Worm (Caenorhabditis elegans) whole organism, L4 larva: Measurements from ENCODE around the gene nlp-13.

ENCODE experiments used
- D1046.2 ChIP-seq: fragments of 200-800 bp; sonication (Bioruptor generic); IDR thresholded peaks from 2 replicates; pipeline ENCODE4 v1.3.6; 2022; ENCODE audit warnings: missing genetic modification characterization, missing compliant biosample characterization
- F10B5.3 ChIP-seq: sonication (generic microtip); optimal IDR thresholded peaks from 2 replicates; lab custom pipeline; 2016; ENCODE audit warnings: mild to moderate bottlenecking, missing genetic modification characterization, missing compliant biosample characterization
- F37D6.2 ChIP-seq: sonication (generic microtip); optimal IDR thresholded peaks from 2 replicates; lab custom pipeline; 2016; ENCODE audit warnings: mild to moderate bottlenecking, missing genetic modification characterization, missing compliant biosample characterization
- F49E8.2 ChIP-seq: sonication (generic microtip); optimal IDR thresholded peaks from 2 replicates; lab custom pipeline; 2016; ENCODE audit warnings: missing compliant biosample characterization, mild to moderate bottlenecking, missing genetic modification characterization, borderline replicate concordance
- R02D3.7 ChIP-seq: fragments of 150-350 bp; sonication (generic microtip); optimal IDR thresholded peaks from 3 replicates; lab custom pipeline; 2014; ENCODE audit warnings: missing biosample characterization, missing genetic modification characterization
- T26A8.4 ChIP-seq: fragments of 200-800 bp; sonication (Bioruptor generic); IDR thresholded peaks from 2 replicates; pipeline ENCODE4 v1.3.6; 2022; ENCODE audit warnings: missing genetic modification characterization, missing compliant biosample characterization
- Y75B8A.6 ChIP-seq: fragments of 200-800 bp; sonication (Bioruptor generic); IDR thresholded peaks from 2 replicates; pipeline ENCODE4 v1.3.6; 2022; ENCODE audit warnings: missing genetic modification reagents, missing genetic modification characterization, missing compliant biosample characterization
- aha-1 ChIP-seq: fragments of 150-350 bp; peaks from one replicate; lab custom pipeline; 2014; ENCODE audit warnings: missing biosample characterization, missing genetic modification characterization
- aly-2 ChIP-seq: sonication (generic microtip); optimal IDR thresholded peaks from 2 replicates; lab custom pipeline; 2018; ENCODE audit warnings: missing biosample characterization, missing genetic modification characterization
- ama-1 ChIP-seq: fragments of 150-350 bp; optimal IDR thresholded peaks from 2 replicates; lab custom pipeline; 2014; ENCODE audit warnings: inconsistent platforms, mixed read lengths
- arid-1 ChIP-seq: fragments of 200-800 bp; sonication (Bioruptor generic); conservative IDR thresholded peaks from 2 replicates; pipeline ENCODE4 v1.3.6; 2022; ENCODE audit warnings: missing genetic modification reagents, missing genetic modification characterization, missing compliant biosample characterization
- ceh-20 ChIP-seq: fragments of 200-800 bp; sonication (Bioruptor generic); IDR thresholded peaks from 2 replicates; pipeline ENCODE4 v1.3.6; 2022; ENCODE audit warnings: missing genetic modification reagents, missing genetic modification characterization, missing compliant biosample characterization
- ces-1 ChIP-seq: fragments of 150-350 bp; sonication (generic microtip); optimal IDR thresholded peaks from 4 replicates; lab custom pipeline; 2014; ENCODE audit warnings: missing biosample characterization, missing genetic modification reagents, missing genetic modification characterization
- cey-2 ChIP-seq: sonication (generic microtip); optimal IDR thresholded peaks from 3 replicates; lab custom pipeline; 2017; ENCODE audit warnings: missing genetic modification characterization, mild to moderate bottlenecking, missing compliant biosample characterization, antibody characterized with exemption, borderline replicate concordance; ENCODE audit not compliant: insufficient read depth
- ctbp-1 ChIP-seq: fragments of 200-800 bp; sonication (Bioruptor generic); IDR thresholded peaks from 2 replicates; pipeline ENCODE4 v1.3.6; 2022; ENCODE audit warnings: missing genetic modification reagents, missing genetic modification characterization, missing compliant biosample characterization
- daf-16 ChIP-seq, 3 experiments: sonication (generic microtip); optimal IDR thresholded peaks; 2 replicates each; lab custom pipeline; 2016 to 2017; ENCODE audit warnings: missing genetic modification characterization in 3 of 3, missing genetic modification reagents in 3 of 3, mild to moderate bottlenecking in 2 of 3, missing compliant biosample characterization in 2 of 3, missing biosample characterization in 1 of 3, moderate library complexity in 1 of 3
- egl-27 ChIP-seq: sonication (generic microtip); optimal IDR thresholded peaks from 3 replicates; lab custom pipeline; 2017; ENCODE audit warnings: missing biosample characterization, missing genetic modification reagents, missing genetic modification characterization
- egl-43 ChIP-seq: fragments of 200-800 bp; sonication (Bioruptor generic); IDR thresholded peaks from 2 replicates; pipeline ENCODE4 v1.3.6; 2022; ENCODE audit warnings: missing genetic modification reagents, missing genetic modification characterization, missing compliant biosample characterization
- fkh-10 ChIP-seq: fragments of 150-350 bp; optimal IDR thresholded peaks from 2 replicates; lab custom pipeline; 2014; ENCODE audit warnings: missing biosample characterization, missing genetic modification reagents, missing genetic modification characterization
- gei-8 ChIP-seq: fragments of 200-800 bp; sonication (Bioruptor generic); optimal IDR thresholded peaks from 2 replicates; lab custom pipeline; 2018; ENCODE audit warnings: mild to moderate bottlenecking, missing genetic modification characterization, missing compliant biosample characterization
- hlh-11 ChIP-seq: fragments of 200-800 bp; sonication (Bioruptor generic); optimal IDR thresholded peaks from 2 replicates; lab custom pipeline; 2018; ENCODE audit warnings: mild to moderate bottlenecking, missing genetic modification characterization, missing compliant biosample characterization
- hlh-30 ChIP-seq: sonication (generic microtip); optimal IDR thresholded peaks from 2 replicates; lab custom pipeline; 2017; ENCODE audit warnings: antibody characterized with exemption, mild to moderate bottlenecking, missing genetic modification characterization, missing compliant biosample characterization; ENCODE audit not compliant: insufficient read depth
- lin-13 ChIP-seq: fragments of 150-350 bp; optimal IDR thresholded peaks from 2 replicates; lab custom pipeline; 2014; ENCODE audit warnings: missing biosample characterization, missing genetic modification reagents, missing genetic modification characterization
- lin-15B ChIP-seq: fragments of 150-350 bp; sonication (generic microtip); optimal IDR thresholded peaks from 3 replicates; lab custom pipeline; 2014; ENCODE audit warnings: missing biosample characterization, missing genetic modification characterization
- lin-38 ChIP-seq: fragments of 200-800 bp; sonication (Bioruptor generic); IDR thresholded peaks from 2 replicates; pipeline ENCODE4 v1.3.6; 2022; ENCODE audit warnings: missing genetic modification reagents, missing genetic modification characterization, missing compliant biosample characterization
- lin-39 ChIP-seq: fragments of 150-350 bp; optimal IDR thresholded peaks from 2 replicates; lab custom pipeline; 2014; ENCODE audit warnings: missing biosample characterization, missing genetic modification reagents, missing genetic modification characterization
- lsy-2 ChIP-seq, 2 experiments: fragments of 150-350 bp in 1 of 2; sonication (generic microtip) in 1 of 2; optimal IDR thresholded peaks; 2 replicates each; lab custom pipeline; 2014 to 2017; ENCODE audit warnings: missing biosample characterization in 2 of 2, missing genetic modification characterization in 2 of 2
- madf-9 ChIP-seq: fragments of 200-800 bp; sonication (Bioruptor generic); conservative IDR thresholded peaks from 2 replicates; pipeline ENCODE4 v1.3.6; 2022; ENCODE audit warnings: missing genetic modification reagents, missing genetic modification characterization, missing compliant biosample characterization
- mes-2 ChIP-seq: sonication (generic microtip); optimal IDR thresholded peaks from 2 replicates; lab custom pipeline; 2016; ENCODE audit warnings: missing genotype, mild to moderate bottlenecking, missing genetic modification characterization, missing compliant biosample characterization; ENCODE audit not compliant: poor library complexity, severe bottlenecking
- nhr-102 ChIP-seq: sonication (generic microtip); optimal IDR thresholded peaks from 2 replicates; lab custom pipeline; 2016; ENCODE audit warnings: mild to moderate bottlenecking, missing genetic modification characterization, moderate library complexity, missing compliant biosample characterization
- nhr-11 ChIP-seq: fragments of 150-350 bp; optimal IDR thresholded peaks from 2 replicates; lab custom pipeline; 2014; ENCODE audit warnings: missing biosample characterization, missing genetic modification characterization
- nhr-111 ChIP-seq: fragments of 200-800 bp; sonication (Bioruptor generic); optimal IDR thresholded peaks from 2 replicates; lab custom pipeline; 2018; ENCODE audit warnings: mild to moderate bottlenecking, missing genetic modification characterization, missing compliant biosample characterization
- nhr-28 ChIP-seq: fragments of 150-350 bp; optimal IDR thresholded peaks from 2 replicates; lab custom pipeline; 2014; ENCODE audit warnings: missing biosample characterization, missing genetic modification characterization
- nhr-6 ChIP-seq: fragments of 150-350 bp; optimal IDR thresholded peaks from 2 replicates; lab custom pipeline; 2014; ENCODE audit warnings: missing biosample characterization, missing genetic modification characterization
- nhr-77 ChIP-seq: fragments of 150-350 bp; optimal IDR thresholded peaks from 2 replicates; lab custom pipeline; 2014; ENCODE audit warnings: missing biosample characterization, missing genetic modification characterization
- rbr-2 ChIP-seq: sonication (generic microtip); optimal IDR thresholded peaks from 2 replicates; lab custom pipeline; 2016; ENCODE audit warnings: missing genotype, missing genetic modification characterization, missing compliant biosample characterization
- set-16 ChIP-seq: fragments of 200-800 bp; sonication (Bioruptor generic); IDR thresholded peaks from 2 replicates; pipeline ENCODE4 v1.3.6; 2022; ENCODE audit warnings: missing genetic modification reagents, missing genetic modification characterization, missing compliant biosample characterization
- spr-1 ChIP-seq: sonication (generic microtip); optimal IDR thresholded peaks from 2 replicates; lab custom pipeline; 2016; ENCODE audit warnings: mild to moderate bottlenecking, missing genetic modification characterization, missing compliant biosample characterization
- tra-1 ChIP-seq: fragments of 200-800 bp; sonication (Bioruptor generic); IDR thresholded peaks from 2 replicates; pipeline ENCODE4 v1.3.6; 2022; ENCODE audit warnings: missing genetic modification reagents, missing genetic modification characterization, missing compliant biosample characterization
- vab-7 ChIP-seq: fragments of 200-800 bp; sonication (Bioruptor generic); IDR thresholded peaks from 2 replicates; pipeline ENCODE4 v1.3.6; 2022; ENCODE audit warnings: missing genetic modification reagents, missing genetic modification characterization, missing compliant biosample characterization
- zfp-2 ChIP-seq: sonication (generic microtip); optimal IDR thresholded peaks from 2 replicates; lab custom pipeline; 2016; ENCODE audit warnings: mild to moderate bottlenecking, missing genetic modification characterization, missing compliant biosample characterization
- zip-2 ChIP-seq: fragments of 150-350 bp; optimal IDR thresholded peaks from 2 replicates; lab custom pipeline; 2014; ENCODE audit warnings: missing biosample characterization, missing genetic modification characterization

Gene nlp-13

ce11 chrV:4194587-4195211 lies 41.5 kb upstream of the nlp-13 start, which contains the start of gene Y45G5AM.9 (continued):
- TF ChIP-seq daf-16 (GFP tag; optimal IDR thresholded peaks at IDR 0.05; lab: Kevin White, UChicago) = no peak
- peak; percentile 53 for TF ChIP-seq daf-16 (tag; optimal IDR thresholded peaks at IDR 0.05; lab: Kevin White, UChicago)
- TF ChIP-seq madf-9 (GFP tag; lab: Robert Waterston, UW) = peak; percentile 53; the same call in 1 of the 2 replicates
- TF ChIP-seq lin-38 (GFP tag; lab: Robert Waterston, UW) = peak; percentile 80
- peak; percentile 64 for TF ChIP-seq F37D6.2 (tag; lab: Kevin White, UChicago)
- 0 out of 2 replicates have a peak, but pooled peaks have one; percentile 30 for TF ChIP-seq D1046.2
- TF ChIP-seq tra-1 (GFP tag; lab: Robert Waterston, UW) = no peak
- TF ChIP-seq egl-43 = peak; percentile 81
- no peak for TF ChIP-seq lin-15B
- TF ChIP-seq hlh-30 (tag; lab: Kevin White, UChicago) = peak; percentile 74
- TF ChIP-seq rbr-2 (tag; lab: Kevin White, UChicago) = peak; percentile 83
- peak; percentile 66 for TF ChIP-seq lin-13
- no peak for TF ChIP-seq nhr-111 (GFP tag; lab: Kevin White, UChicago)
- no peak for TF ChIP-seq zip-2 (tag; lab: Kevin White, UChicago)
- peak; percentile 31; the same call in 1 of the 2 replicates for TF ChIP-seq set-16 (GFP tag; lab: Robert Waterston, UW)
- TF ChIP-seq ama-1 = peak; percentile 9
- TF ChIP-seq F49E8.2 (tag; lab: Kevin White, UChicago) = no peak
- no peak for TF ChIP-seq ctbp-1
- TF ChIP-seq vab-7 (GFP tag; lab: Robert Waterston, UW) = peak; percentile 58; the same call in 1 of the 2 replicates
- TF ChIP-seq ceh-20 = 0 out of 2 replicates have a peak, but pooled peaks have one; percentile 39
- TF ChIP-seq fkh-10 = peak; percentile 66
- peak; percentile 68 for TF ChIP-seq nhr-11 (tag; lab: Kevin White, UChicago)
- TF ChIP-seq mes-2 (tag; lab: Kevin White, UChicago) = peak; percentile 88
- peak; percentile 52 for TF ChIP-seq nhr-77
- peak; percentile 49; the same call in 1 of the 2 replicates for TF ChIP-seq T26A8.4 (GFP tag; lab: Robert Waterston, UW)
- TF ChIP-seq spr-1 = peak; percentile 32
- peak; percentile 55 for TF ChIP-seq nhr-28
- no peak for TF ChIP-seq hlh-11
- peak; percentile 86 for TF ChIP-seq aha-1 (tag; lab: Kevin White, UChicago)
- TF ChIP-seq, all 104 proteins: peak for 39

- TF ChIP-seq nhr-111 (GFP tag; lab: Kevin White, UChicago) (no peak), ces-1 (no peak), lsy-2 (tag; optimal IDR thresholded peaks at IDR 0.05; lab: Kevin White, UChicago) (no peak), R02D3.7 (tag; lab: Kevin White, UChicago) (no peak), nhr-102 (tag; lab: Kevin White, UChicago) (no peak), zfp-2 (tag; lab: Kevin White, UChicago) (no peak), aly-2 (tag; lab: Kevin White, UChicago) (no peak), cey-2 (tag; lab: Kevin White, UChicago) (no peak), lin-38 (GFP tag; lab: Robert Waterston, UW) (no peak), lin-39 (no peak), F10B5.3 (tag; lab: Kevin White, UChicago) (no peak), Y75B8A.6 (no peak), egl-27 (tag; lab: Kevin White, UChicago) (no peak), gei-8 (GFP tag; lab: Kevin White, UChicago) (no peak), spr-1 (no peak), nhr-6 (tag; lab: Kevin White, UChicago) (no peak), ceh-20 (no peak), F37D6.2 (tag; lab: Kevin White, UChicago) (no peak), aha-1 (tag; lab: Kevin White, UChicago) (no peak), arid-1 (GFP tag; lab: Robert Waterston, UW) (no peak)
Observed at ce11 chrV:4195283-4195682, 40.9 kb upstream of the nlp-13 start, which contains the start of gene algn-5. Gene algn-5 (plus strand): TSS chrV:4195577.
